Worm (Caenorhabditis elegans): ENCODE results near the gene ife-1.

DNA sequence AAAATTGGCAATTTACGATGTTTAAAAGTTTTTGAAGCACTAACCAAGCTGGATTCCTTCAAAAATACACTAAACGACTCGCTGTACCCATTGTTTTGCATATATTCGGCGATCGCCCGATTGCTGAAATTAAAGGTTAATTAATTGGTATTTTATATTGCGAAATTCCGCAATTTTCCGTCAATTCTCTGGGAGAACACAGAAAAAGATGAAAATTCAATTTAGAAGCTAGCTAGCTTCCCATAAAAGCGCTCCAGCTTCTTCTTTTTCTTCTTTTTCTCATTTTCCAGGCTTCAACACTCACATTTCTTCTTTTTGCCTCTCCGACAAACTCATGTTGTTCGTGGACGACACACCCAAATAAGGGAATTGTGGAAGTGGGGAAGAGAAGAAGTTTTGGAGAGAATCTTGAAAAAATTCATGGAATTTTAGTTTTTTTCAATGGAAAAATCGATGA, 33.1 kb downstream of the ife-1 start, which contains the start of gene lis-1:
- TF ChIP-seq tbx-11 (GFP tag; IDR thresholded peaks at IDR 0.05) (no peak), tbx-37 (GFP tag; conservative IDR thresholded peaks at IDR 0.05) (no peak), hnd-1 (tag; optimal IDR thresholded peaks at IDR 0.05) (no peak), ceh-13 (GFP tag; optimal IDR thresholded peaks at IDR 0.05) (no peak), ama-1 (optimal IDR thresholded peaks at IDR 0.05) (no peak), tra-4 (tag; optimal IDR thresholded peaks at IDR 0.05) (no peak), pes-1 (GFP tag; IDR thresholded peaks at IDR 0.05) (no peak), ets-7 (tag; optimal IDR thresholded peaks at IDR 0.05) (no peak), ceh-36 (tag; optimal IDR thresholded peaks at IDR 0.05) (no peak), hmbx-1 (tag; optimal IDR thresholded peaks at IDR 0.05) (no peak), B0310.2 (tag; optimal IDR thresholded peaks at IDR 0.05) (no peak), sea-1 (GFP tag; conservative IDR thresholded peaks at IDR 0.05) (no peak), hmg-4 (GFP tag; optimal IDR thresholded peaks at IDR 0.05) (no peak)
